Fruit fly (Drosophila melanogaster) whole organism, embryonic: Measurements from ENCODE around the gene MED15.

Source experiments
- CG12391 ChIP-seq: fragments of 200-800 bp; sonication (Bioruptor generic); optimal IDR thresholded peaks from 3 replicates; lab custom pipeline; 2018; ENCODE audit warnings: missing biosample characterization, mild to moderate bottlenecking, missing genetic modification characterization, moderate library complexity
- CG12942 ChIP-seq: fragments of 200-800 bp; sonication (Bioruptor generic); optimal IDR thresholded peaks from 3 replicates; lab custom pipeline; 2016; ENCODE audit warnings: missing biosample characterization, missing genetic modification characterization
- CG13775 ChIP-seq: fragments of 200-800 bp; sonication (Bioruptor generic); optimal IDR thresholded peaks from 3 replicates; lab custom pipeline; 2017; ENCODE audit warnings: missing biosample characterization, mild to moderate bottlenecking, missing genetic modification characterization
- CG17361 ChIP-seq: fragments of 200-800 bp; sonication (Bioruptor generic); IDR thresholded peaks from 3 replicates; pipeline ENCODE4 v1.3.6; 2022; ENCODE audit warnings: missing biosample characterization, missing genetic modification characterization
- CG17912 ChIP-seq: fragments of 200-800 bp; sonication (Bioruptor generic); optimal IDR thresholded peaks from 2 replicates; lab custom pipeline; 2018; ENCODE audit warnings: missing biosample characterization, mild to moderate bottlenecking, missing genetic modification characterization
- CG2120 ChIP-seq: fragments of 200-800 bp; sonication (Bioruptor generic); optimal IDR thresholded peaks from 3 replicates; lab custom pipeline; 2016; ENCODE audit warnings: missing biosample characterization, missing genetic modification characterization
- CG30403 ChIP-seq: fragments of 200-800 bp; sonication (Bioruptor generic); optimal IDR thresholded peaks from 3 replicates; lab custom pipeline; 2016; ENCODE audit warnings: missing biosample characterization, missing genetic modification characterization
- CG3281 ChIP-seq: fragments of 200-800 bp; sonication (Bioruptor generic); optimal IDR thresholded peaks from 3 replicates; lab custom pipeline; 2017; ENCODE audit warnings: missing biosample characterization, mild to moderate bottlenecking, missing genetic modification characterization
- CG3847 ChIP-seq: fragments of 200-800 bp; sonication (Bioruptor generic); IDR thresholded peaks from 2 replicates; pipeline ENCODE4 v1.3.6; 2022; ENCODE audit warnings: missing biosample characterization, missing genetic modification characterization
- CG43689 ChIP-seq: fragments of 200-800 bp; sonication (Bioruptor generic); IDR thresholded peaks from 2 replicates; pipeline ENCODE4 v1.3.6; 2022; ENCODE audit warnings: missing biosample characterization, missing genetic modification characterization
- CG6689 ChIP-seq: fragments of 200-800 bp; sonication (Bioruptor generic); IDR thresholded peaks from 2 replicates; pipeline ENCODE4 v1.3.6; 2022; ENCODE audit warnings: missing biosample characterization, missing genetic modification characterization
- CoRest ChIP-seq: fragments of 200-800 bp; sonication (Bioruptor generic); optimal IDR thresholded peaks from 3 replicates; lab custom pipeline; 2018; ENCODE audit warnings: missing biosample characterization, mild to moderate bottlenecking, missing genetic modification characterization, moderate library complexity
- Ets65A ChIP-seq: fragments of 200-800 bp; sonication (Bioruptor generic); peaks from one replicate; lab custom pipeline; 2016; ENCODE audit warnings: missing biosample characterization, missing genetic modification characterization
- MBD-R2 ChIP-seq: fragments of 200-800 bp; sonication (Bioruptor generic); IDR thresholded peaks from 2 replicates; pipeline ENCODE4 v1.3.6; 2022; ENCODE audit warnings: missing biosample characterization, missing genetic modification characterization
- Mad ChIP-seq: fragments of 200-800 bp; sonication (Bioruptor generic); optimal IDR thresholded peaks from 2 replicates; lab custom pipeline; 2016; ENCODE audit warnings: missing biosample characterization, missing genetic modification characterization
- Oaz ChIP-seq: fragments of 200-800 bp; sonication (Bioruptor generic); IDR thresholded peaks from 2 replicates; pipeline ENCODE4 v1.3.6; 2022; ENCODE audit warnings: missing biosample characterization, missing genetic modification characterization
- Optix ChIP-seq: fragments of 200-800 bp; sonication (Bioruptor generic); IDR thresholded peaks from 3 replicates; pipeline ENCODE4 v1.3.6; 2022; ENCODE audit warnings: missing biosample characterization, missing genetic modification characterization
- Sox102F ChIP-seq: fragments of 200-800 bp; sonication (Bioruptor generic); optimal IDR thresholded peaks from 2 replicates; lab custom pipeline; 2018; ENCODE audit warnings: missing biosample characterization, mild to moderate bottlenecking, missing genetic modification characterization, moderate library complexity
- Tbp ChIP-seq: fragments of >200 bp; optimal IDR thresholded peaks from 2 replicates; lab custom pipeline; 2018; ENCODE audit warnings: missing biosample characterization, missing genetic modification characterization
- bcd ChIP-seq: fragments of 200-800 bp; sonication (Bioruptor generic); optimal IDR thresholded peaks from 2 replicates; lab custom pipeline; 2017; ENCODE audit warnings: missing biosample characterization, mild to moderate bottlenecking, missing genetic modification characterization
- bowl ChIP-seq: fragments of 200-800 bp; sonication (Bioruptor generic); IDR thresholded peaks from 2 replicates; pipeline ENCODE4 v1.3.6; 2022; ENCODE audit warnings: missing biosample characterization, missing genetic modification characterization
- caup ChIP-seq: fragments of 200-800 bp; sonication (Bioruptor generic); optimal IDR thresholded peaks from 3 replicates; lab custom pipeline; 2017; ENCODE audit warnings: missing biosample characterization, mild to moderate bottlenecking, missing genetic modification characterization, moderate library complexity; ENCODE audit not compliant: severe bottlenecking
- crol ChIP-seq: fragments of 200-800 bp; sonication (Bioruptor generic); IDR thresholded peaks from 2 replicates; pipeline ENCODE4 v1.3.6; 2022; ENCODE audit warnings: missing biosample characterization, missing genetic modification characterization
- cwo ChIP-seq: fragments of 200-800 bp; sonication (Bioruptor generic); optimal IDR thresholded peaks from 3 replicates; lab custom pipeline; 2017; ENCODE audit warnings: missing biosample characterization, missing genetic modification characterization, mild to moderate bottlenecking, moderate library complexity, missing genetic modification reagents
- eve ChIP-seq, 2 experiments: fragments of >200 bp; optimal IDR thresholded peaks; 2 replicates each; lab custom pipeline; 2017; ENCODE audit warnings: missing biosample characterization in 2 of 2, missing genetic modification characterization in 2 of 2
- exex ChIP-seq: fragments of 200-800 bp; sonication (Bioruptor generic); optimal IDR thresholded peaks from 4 replicates; lab custom pipeline; 2018; ENCODE audit warnings: missing biosample characterization, mild to moderate bottlenecking, missing genetic modification characterization, moderate library complexity
- gfzf ChIP-seq: fragments of 200-800 bp; sonication (Bioruptor generic); optimal IDR thresholded peaks from 2 replicates; lab custom pipeline; 2016; ENCODE audit warnings: missing biosample characterization, mild to moderate bottlenecking, missing genetic modification characterization, moderate library complexity
- grn ChIP-seq: fragments of 200-800 bp; sonication (Bioruptor generic); optimal IDR thresholded peaks from 3 replicates; lab custom pipeline; 2017; ENCODE audit warnings: missing biosample characterization, missing genetic modification characterization
- jumu ChIP-seq: fragments of 200-800 bp; sonication (Bioruptor generic); optimal IDR thresholded peaks from 3 replicates; lab custom pipeline; 2016; ENCODE audit warnings: missing biosample characterization, missing genetic modification characterization
- kay ChIP-seq: fragments of 200-800 bp; sonication (Bioruptor generic); optimal IDR thresholded peaks from 2 replicates; lab custom pipeline; 2016; ENCODE audit warnings: missing biosample characterization, missing genetic modification characterization
- lab ChIP-seq: fragments of 200-800 bp; sonication (Bioruptor generic); optimal IDR thresholded peaks from 3 replicates; lab custom pipeline; 2017; ENCODE audit warnings: missing biosample characterization, missing genetic modification characterization, mild to moderate bottlenecking, moderate library complexity, missing genetic modification reagents
- lilli ChIP-seq: fragments of 200-800 bp; sonication (Bioruptor generic); optimal IDR thresholded peaks from 3 replicates; lab custom pipeline; 2016; ENCODE audit warnings: missing biosample characterization, missing genetic modification characterization
- mirr ChIP-seq: fragments of 200-800 bp; sonication (Bioruptor generic); optimal IDR thresholded peaks from 3 replicates; lab custom pipeline; 2018; ENCODE audit warnings: missing biosample characterization, mild to moderate bottlenecking, missing genetic modification characterization
- nmo ChIP-seq: fragments of 200-800 bp; sonication (Bioruptor generic); optimal IDR thresholded peaks from 2 replicates; lab custom pipeline; 2018; ENCODE audit warnings: missing biosample characterization, mild to moderate bottlenecking, missing genetic modification characterization, moderate library complexity
- nom ChIP-seq: fragments of 200-800 bp; sonication (Bioruptor generic); optimal IDR thresholded peaks from 2 replicates; lab custom pipeline; 2017; ENCODE audit warnings: missing biosample characterization, missing genetic modification characterization, mild to moderate bottlenecking, moderate library complexity, missing genetic modification reagents
- oc ChIP-seq: fragments of 200-800 bp; sonication (Bioruptor generic); optimal IDR thresholded peaks from 2 replicates; lab custom pipeline; 2018; ENCODE audit warnings: missing biosample characterization, mild to moderate bottlenecking, missing genetic modification characterization, moderate library complexity
- odd ChIP-seq: fragments of 200-800 bp; sonication (Bioruptor generic); optimal IDR thresholded peaks from 2 replicates; lab custom pipeline; 2017; ENCODE audit warnings: missing biosample characterization, mild to moderate bottlenecking, missing genetic modification characterization
- row ChIP-seq: fragments of 200-800 bp; sonication (Bioruptor generic); IDR thresholded peaks from 3 replicates; pipeline ENCODE4 v1.3.6; 2022; ENCODE audit warnings: missing biosample characterization, missing genetic modification characterization
- slou ChIP-seq: fragments of 200-800 bp; sonication (Bioruptor generic); optimal IDR thresholded peaks from 3 replicates; lab custom pipeline; 2016; ENCODE audit warnings: missing biosample characterization, missing genetic modification characterization
- ssp ChIP-seq: fragments of 200-800 bp; sonication (Bioruptor generic); IDR thresholded peaks from 2 replicates; pipeline ENCODE4 v1.3.6; 2022; ENCODE audit warnings: missing biosample characterization, missing genetic modification characterization
- sug ChIP-seq: fragments of 200-800 bp; optimal IDR thresholded peaks from 2 replicates; lab custom pipeline; 2019; ENCODE audit warnings: missing biosample characterization, mild to moderate bottlenecking, missing genetic modification characterization, moderate library complexity
- tio ChIP-seq: fragments of 200-800 bp; sonication (Bioruptor generic); optimal IDR thresholded peaks from 2 replicates; lab custom pipeline; 2017; ENCODE audit warnings: missing biosample characterization, missing genetic modification characterization, inconsistent platforms
- toy ChIP-seq: fragments of 200-800 bp; sonication (Bioruptor generic); IDR thresholded peaks from 2 replicates; pipeline ENCODE4 v1.3.6; 2022; ENCODE audit warnings: missing biosample characterization, missing genetic modification characterization
- vvl ChIP-seq: fragments of 200-800 bp; sonication (Bioruptor generic); IDR thresholded peaks from 2 replicates; pipeline ENCODE4 v1.3.6; 2022; ENCODE audit warnings: missing biosample characterization, missing genetic modification characterization
- z ChIP-seq: fragments of 200-800 bp; sonication (Bioruptor generic); IDR thresholded peaks from 3 replicates; pipeline ENCODE4 v1.3.6; 2022; ENCODE audit warnings: missing biosample characterization, missing genetic modification characterization
- zf30C ChIP-seq: fragments of 200-800 bp; sonication (Bioruptor generic); optimal IDR thresholded peaks from 3 replicates; lab custom pipeline; 2018; ENCODE audit warnings: missing biosample characterization, mild to moderate bottlenecking, missing genetic modification characterization

MED15 gene

DNA sequence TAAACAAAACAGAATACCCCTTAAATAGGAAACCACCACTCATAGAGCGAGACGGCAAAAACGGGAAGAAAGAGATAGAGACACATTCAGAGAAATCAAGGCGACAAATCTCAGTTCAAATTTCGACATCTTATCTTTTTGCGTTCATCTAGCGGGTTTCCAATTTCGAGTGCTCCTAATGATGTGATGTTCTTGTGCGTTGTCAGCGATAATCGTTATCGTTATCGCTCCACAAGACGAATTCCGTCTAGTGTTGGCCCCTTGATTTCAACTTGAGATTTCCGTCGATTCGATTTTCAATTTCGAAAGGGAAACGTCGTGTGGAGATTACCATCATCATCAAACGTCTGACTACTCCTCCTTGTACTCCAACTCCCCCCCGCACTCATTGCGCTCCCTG is 23.6 kb downstream of the MED15 start (continued):
- TF ChIP-seq Tbp (GFP tag; lab: Kevin White, UChicago) (no peak), toy (GFP tag; lab: Robert Waterston, UW) (no peak), CG17912 (no peak), kay (no peak), CG13775 (GFP tag; lab: Kevin White, UChicago) (no peak), oc (no peak), slou (GFP tag; lab: Kevin White, UChicago) (no peak)

DNA sequence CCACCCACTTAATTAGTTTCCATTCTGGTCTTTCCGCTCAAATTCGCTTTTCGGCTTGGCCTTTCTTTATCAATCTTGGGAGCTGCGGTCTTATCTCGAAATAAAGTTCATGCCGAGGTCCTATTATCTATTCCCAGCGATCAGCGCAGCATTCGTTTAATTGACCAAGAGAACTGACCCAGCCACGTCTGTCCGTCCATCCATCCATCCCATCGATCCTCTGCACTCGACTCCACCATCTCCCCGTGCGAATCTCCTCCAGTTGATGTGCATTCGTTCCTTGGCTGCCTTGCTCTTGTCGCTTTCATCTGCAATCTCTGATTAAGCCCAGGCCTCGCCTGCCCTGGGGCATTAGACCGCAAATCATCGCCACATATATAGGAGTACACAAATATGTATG is 24.0 kb downstream of the MED15 start:
- TF ChIP-seq CG43689 (GFP tag; lab: Robert Waterston, UW) (no peak), nom (GFP tag; lab: Kevin White, UChicago) (no peak), jumu (GFP tag; lab: Kevin White, UChicago) (no peak)
- TF ChIP-seq, all 482 proteins: peak for 0

DNA sequence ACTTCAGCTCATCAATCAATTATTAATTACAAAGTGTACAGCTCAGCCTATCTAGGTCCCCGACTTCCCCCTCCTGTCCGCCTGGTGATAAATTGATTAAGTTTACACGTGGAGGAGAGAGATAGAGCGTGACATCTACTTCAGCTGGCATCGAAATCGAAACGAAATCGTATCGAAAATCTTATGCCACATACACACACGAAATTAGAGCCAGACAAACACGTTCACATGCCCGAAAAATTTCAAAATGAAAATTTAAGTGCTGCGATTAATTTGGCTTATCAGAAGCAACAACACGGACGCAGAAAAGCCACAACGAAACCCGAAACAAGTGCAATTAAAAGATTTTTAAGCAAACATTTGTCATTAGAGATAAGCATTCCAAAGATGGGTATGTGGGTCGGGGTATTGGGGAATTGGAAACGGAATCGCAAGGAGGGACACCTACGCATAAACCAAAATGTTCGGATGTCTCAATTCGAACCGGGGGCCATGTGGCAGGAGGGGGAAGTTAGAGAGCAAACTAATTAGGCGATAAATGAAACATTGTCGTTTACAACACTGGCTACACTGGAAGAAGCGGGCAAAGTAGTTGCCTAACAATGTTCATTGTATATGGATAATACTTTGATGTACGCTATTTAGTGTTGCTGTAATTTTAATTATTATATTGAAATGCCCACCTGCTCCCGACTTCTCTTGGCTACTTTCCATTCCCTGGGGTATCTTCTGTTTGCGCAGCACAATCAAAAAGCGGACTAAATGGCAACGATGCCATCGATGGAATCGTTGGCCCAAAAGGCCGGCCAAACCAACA is 25.1 kb downstream of the MED15 start:
- TF ChIP-seq CG2120 (GFP tag; lab: Kevin White, UChicago) (peak; percentile 30), nmo (GFP tag; lab: Kevin White, UChicago) (peak; percentile 8), CoRest (peak; percentile 9), Sox102F (GFP tag; lab: Kevin White, UChicago) (peak; percentile 5), gfzf (no peak), z (GFP tag; lab: Robert Waterston, UW) (no peak), sug (tag; lab: Kevin White, UChicago) (peak; percentile 31), grn (GFP tag; lab: Kevin White, UChicago) (peak; percentile 92), caup (GFP tag; lab: Kevin White, UChicago) (peak; percentile 2), CG30403 (peak; percentile 11), eve (GFP tag; optimal IDR thresholded peaks at IDR 0.05; lab: Kevin White, UChicago) (peak in 1 of 2 experiments; percentile 38), odd (GFP tag; lab: Kevin White, UChicago) (no peak), mirr (GFP tag; lab: Kevin White, UChicago) (peak; percentile 88), zf30C (GFP tag; lab: Kevin White, UChicago) (peak; percentile 31), CG3281 (no peak), cwo (GFP tag; lab: Kevin White, UChicago) (peak; percentile 57), tio (GFP tag; lab: Kevin White, UChicago) (no peak), CG6689 (GFP tag; lab: Robert Waterston, UW) (0 out of 2 replicates have a peak, but pooled peaks have one; percentile 36), MBD-R2 (0 out of 2 replicates have a peak, but pooled peaks have one; percentile 10), CG12942 (GFP tag; lab: Kevin White, UChicago) (no peak), row (peak; percentile 41; the same call in 1 of the 3 replicates), lab (peak; percentile 23), Mad (GFP tag; lab: Kevin White, UChicago) (peak; percentile 13), Oaz (GFP tag; lab: Robert Waterston, UW) (no peak), bowl (GFP tag; lab: Robert Waterston, UW) (no peak), exex (tag; lab: Kevin White, UChicago) (peak; percentile 96), CG3847 (GFP tag; lab: Robert Waterston, UW) (0 out of 2 replicates have a peak, but pooled peaks have one; percentile 29), CG17361 (GFP tag; lab: Robert Waterston, UW) (0 out of 3 replicates have a peak, but pooled peaks have one; percentile 10), vvl (GFP tag; lab: Robert Waterston, UW) (0 out of 2 replicates have a peak, but pooled peaks have one; percentile 11), Ets65A (GFP tag; lab: Kevin White, UChicago) (peak; percentile 71), ssp (GFP tag; lab: Robert Waterston, UW) (no peak), crol (GFP tag; lab: Robert Waterston, UW) (0 out of 2 replicates have a peak, but pooled peaks have one; percentile 22), bcd (GFP tag; lab: Kevin White, UChicago) (peak; percentile 1), lilli (peak; percentile 1), Optix (0 out of 3 replicates have a peak, but pooled peaks have one; percentile 23), CG12391 (tag; lab: Kevin White, UChicago) (peak; percentile 13)
